Fruit fly (Drosophila melanogaster) whole organism, wandering third instar larva: ENCODE measurements around the gene CG10839.

Experiments used
- lola ChIP-seq: fragments of >200 bp; optimal IDR thresholded peaks from 2 replicates; lab custom pipeline; 2017; ENCODE audit warnings: missing biosample characterization, missing genetic modification characterization
- usp ChIP-seq: fragments of >200 bp; optimal IDR thresholded peaks from 2 replicates; lab custom pipeline; 2017; ENCODE audit warnings: missing biosample characterization, missing genetic modification characterization

DNA sequence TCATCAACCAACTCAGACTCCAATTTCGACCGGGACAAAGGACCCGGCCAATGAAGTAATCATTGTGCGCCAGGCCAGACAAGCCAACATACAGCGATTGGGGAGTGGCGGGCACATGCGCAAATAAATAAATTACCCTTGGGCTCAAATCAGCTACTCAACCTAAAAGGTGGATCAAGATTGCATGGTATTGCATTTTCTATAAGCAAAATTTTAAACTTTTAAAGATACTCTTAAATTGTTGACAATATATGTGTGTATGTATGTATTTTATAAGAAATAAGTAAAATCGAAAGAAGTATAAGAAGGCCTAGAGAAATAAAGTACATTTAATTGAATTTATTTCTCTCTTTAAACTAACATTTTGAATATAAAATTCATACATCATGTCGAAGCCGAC, at the start of gene CG10839:
- TF ChIP-seq usp, result no peak
- no peak for TF ChIP-seq lola (GFP tag; lab: Kevin White, UChicago)
